Worm (Caenorhabditis elegans) whole organism, mixed stage, embryonic: ENCODE data around the gene F35E8.6.

Source experiments
- bed-3 ChIP-seq: fragments of 200-800 bp; sonication (Bioruptor generic); optimal IDR thresholded peaks from 3 replicates; lab custom pipeline; 2018; ENCODE audit warnings: mild to moderate bottlenecking, missing genetic modification characterization, moderate library complexity, missing compliant biosample characterization
- ceh-39 ChIP-seq: fragments of 150-350 bp; optimal IDR thresholded peaks from 2 replicates; lab custom pipeline; 2014; ENCODE audit warnings: missing biosample characterization, missing genetic modification characterization
- ceh-43 ChIP-seq: fragments of 200-800 bp; sonication (Bioruptor generic); optimal IDR thresholded peaks from 2 replicates; lab custom pipeline; 2018; ENCODE audit warnings: mild to moderate bottlenecking, missing genetic modification characterization, moderate library complexity, missing compliant biosample characterization
- ceh-83 ChIP-seq: fragments of 200-800 bp; sonication (Bioruptor generic); optimal IDR thresholded peaks from 2 replicates; lab custom pipeline; 2018; ENCODE audit warnings: mild to moderate bottlenecking, missing genetic modification characterization, missing compliant biosample characterization
- ces-1 ChIP-seq: fragments of 150-350 bp; optimal IDR thresholded peaks from 2 replicates; lab custom pipeline; 2014; ENCODE audit warnings: missing biosample characterization, missing genetic modification reagents, missing genetic modification characterization
- cnd-1 ChIP-seq: fragments of 200-800 bp; sonication (Bioruptor generic); optimal IDR thresholded peaks from 2 replicates; lab custom pipeline; 2018; ENCODE audit warnings: mild to moderate bottlenecking, missing genetic modification characterization, missing compliant biosample characterization
- drap-1 ChIP-seq: fragments of 200-800 bp; sonication (Bioruptor generic); optimal IDR thresholded peaks from 3 replicates; lab custom pipeline; 2018; ENCODE audit warnings: mild to moderate bottlenecking, missing genetic modification characterization, missing compliant biosample characterization
- elt-1 ChIP-seq: sonication (generic microtip); optimal IDR thresholded peaks from 2 replicates; lab custom pipeline; 2017; ENCODE audit warnings: missing genetic modification characterization, mild to moderate bottlenecking, missing compliant biosample characterization, antibody characterized with exemption, moderate library complexity, borderline replicate concordance; ENCODE audit not compliant: insufficient read depth
- elt-3 ChIP-seq: fragments of 150-350 bp; optimal IDR thresholded peaks from 2 replicates; lab custom pipeline; 2014; ENCODE audit warnings: missing biosample characterization, missing genetic modification characterization
- flh-1 ChIP-seq: fragments of 200-800 bp; sonication (Bioruptor generic); optimal IDR thresholded peaks from 2 replicates; lab custom pipeline; 2018; ENCODE audit warnings: mild to moderate bottlenecking, missing genetic modification characterization, moderate library complexity, missing compliant biosample characterization
- ham-2 ChIP-seq: fragments of 200-800 bp; sonication (Bioruptor generic); optimal IDR thresholded peaks from 2 replicates; lab custom pipeline; 2018; ENCODE audit warnings: mild to moderate bottlenecking, missing genetic modification characterization, missing compliant biosample characterization
- hlh-1 ChIP-seq: fragments of 150-350 bp; optimal IDR thresholded peaks from 2 replicates; lab custom pipeline; 2014; ENCODE audit warnings: missing biosample characterization, missing genetic modification reagents, missing genetic modification characterization
- lin-13 ChIP-seq: fragments of 150-350 bp; optimal IDR thresholded peaks from 2 replicates; lab custom pipeline; 2014; ENCODE audit warnings: missing biosample characterization, missing genetic modification characterization
- lin-32 ChIP-seq: fragments of 200-800 bp; sonication (Bioruptor generic); optimal IDR thresholded peaks from 2 replicates; lab custom pipeline; 2018; ENCODE audit warnings: mild to moderate bottlenecking, missing genetic modification characterization, missing compliant biosample characterization
- mab-5 ChIP-seq: fragments of 150-350 bp; optimal IDR thresholded peaks from 2 replicates; lab custom pipeline; 2014; ENCODE audit warnings: missing biosample characterization, missing genetic modification characterization
- mep-1 ChIP-seq: fragments of 150-350 bp; optimal IDR thresholded peaks from 2 replicates; lab custom pipeline; 2017; ENCODE audit warnings: missing biosample characterization, missing genetic modification reagents, missing genetic modification characterization, inconsistent platforms
- mls-2 ChIP-seq: sonication (generic microtip); optimal IDR thresholded peaks from 2 replicates; lab custom pipeline; 2016; ENCODE audit warnings: mild to moderate bottlenecking, missing genetic modification characterization, moderate library complexity, missing compliant biosample characterization
- nhr-12 ChIP-seq: fragments of 150-350 bp; optimal IDR thresholded peaks from 2 replicates; lab custom pipeline; 2014; ENCODE audit warnings: missing biosample characterization, missing genetic modification characterization
- nhr-2 ChIP-seq: fragments of 150-350 bp; optimal IDR thresholded peaks from 2 replicates; lab custom pipeline; 2014; ENCODE audit warnings: missing biosample characterization, missing genetic modification characterization
- nhr-237 ChIP-seq: fragments of 150-350 bp; optimal IDR thresholded peaks from 2 replicates; lab custom pipeline; 2014; ENCODE audit warnings: missing biosample characterization, missing genetic modification characterization
- nhr-28 ChIP-seq: fragments of 150-350 bp; optimal IDR thresholded peaks from 2 replicates; lab custom pipeline; 2014; ENCODE audit warnings: missing biosample characterization, missing genetic modification characterization
- nhr-76 ChIP-seq: sonication (generic microtip); optimal IDR thresholded peaks from 2 replicates; lab custom pipeline; 2017; ENCODE audit warnings: missing biosample characterization, missing genetic modification characterization
- pha-4 ChIP-seq: fragments of 150-350 bp; optimal IDR thresholded peaks from 2 replicates; lab custom pipeline; 2018; ENCODE audit warnings: missing biosample characterization, missing genetic modification reagents, missing genetic modification characterization
- sem-2 ChIP-seq: fragments of 200-800 bp; sonication (Bioruptor generic); optimal IDR thresholded peaks from 2 replicates; lab custom pipeline; 2018; ENCODE audit warnings: mild to moderate bottlenecking, missing genetic modification characterization, missing compliant biosample characterization
- snpc-4 ChIP-seq: fragments of 150-350 bp; optimal IDR thresholded peaks from 2 replicates; lab custom pipeline; 2014; ENCODE audit warnings: missing biosample characterization, missing genetic modification characterization
- sptf-1 ChIP-seq: sonication (generic microtip); optimal IDR thresholded peaks from 2 replicates; lab custom pipeline; 2017; ENCODE audit warnings: mild to moderate bottlenecking, missing genetic modification characterization, moderate library complexity, missing compliant biosample characterization
- tbx-8 ChIP-seq: fragments of 200-800 bp; sonication (Bioruptor generic); optimal IDR thresholded peaks from 2 replicates; lab custom pipeline; 2018; ENCODE audit warnings: mild to moderate bottlenecking, missing genetic modification characterization, moderate library complexity, missing compliant biosample characterization
- unc-120 ChIP-seq: sonication (generic microtip); optimal IDR thresholded peaks from 2 replicates; lab custom pipeline; 2017; ENCODE audit warnings: missing genetic modification characterization, missing compliant biosample characterization; ENCODE audit not compliant: poor library complexity, severe bottlenecking
- unc-39 ChIP-seq: fragments of 150-350 bp; optimal IDR thresholded peaks from 2 replicates; lab custom pipeline; 2014; ENCODE audit warnings: missing biosample characterization, missing genetic modification characterization
- unc-62 ChIP-seq: fragments of 150-350 bp; optimal IDR thresholded peaks from 2 replicates; lab custom pipeline; 2014; ENCODE audit warnings: missing biosample characterization, missing genetic modification reagents, missing genetic modification characterization
- zip-8 ChIP-seq: fragments of 150-350 bp; optimal IDR thresholded peaks from 2 replicates; lab custom pipeline; 2014; ENCODE audit warnings: missing biosample characterization, missing genetic modification characterization

F35E8.6 gene

ce11 chrV:15876308-15876707 lies 35.6 kb upstream of the F35E8.6 start, which contains the start of gene nhr-102:
TSS of gene nhr-102 (minus strand) at chrV:15876408.
- TF ChIP-seq lin-32 (GFP tag; lab: Kevin White, UChicago), result no peak
- TF ChIP-seq sem-2 (GFP tag; lab: Kevin White, UChicago), result no peak
- no peak for TF ChIP-seq unc-120
- no peak for TF ChIP-seq elt-3
- TF ChIP-seq ham-2, result no peak
- no peak for TF ChIP-seq ceh-83 (GFP tag; lab: Kevin White, UChicago)
- no peak for TF ChIP-seq sptf-1
- no peak for TF ChIP-seq zip-8 (tag; lab: Kevin White, UChicago)
- TF ChIP-seq unc-62, result no peak
- TF ChIP-seq nhr-28 (tag; lab: Kevin White, UChicago), result no peak
- no peak for TF ChIP-seq mep-1 (tag; lab: Kevin White, UChicago)
- TF ChIP-seq bed-3 (GFP tag; lab: Kevin White, UChicago), result no peak
- no peak for TF ChIP-seq snpc-4
- no peak for TF ChIP-seq nhr-12 (tag; lab: Kevin White, UChicago)
- no peak for TF ChIP-seq mab-5 (tag; lab: Kevin White, UChicago)
- TF ChIP-seq nhr-76 (tag; lab: Kevin White, UChicago), result no peak

DNA sequence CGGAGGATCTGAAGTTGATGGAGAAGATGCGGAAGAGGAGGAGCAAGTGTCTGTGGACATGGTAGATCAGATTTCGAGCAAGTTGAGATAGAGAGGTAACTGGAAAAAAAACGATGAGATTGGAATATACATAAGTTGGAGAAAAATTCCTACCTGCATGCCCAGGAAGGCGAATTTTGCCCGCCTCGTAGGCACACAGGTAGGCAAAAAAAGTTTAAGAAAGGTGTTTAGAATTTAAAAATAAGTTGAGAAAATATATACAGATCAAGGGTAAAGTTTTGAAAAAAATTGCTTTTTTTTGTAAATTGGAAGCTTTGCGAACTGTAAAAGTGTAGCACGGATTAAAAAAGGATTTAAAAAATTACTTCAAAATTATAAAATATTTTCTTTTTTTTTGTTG lies 32.4 kb upstream of the F35E8.6 start, which contains the start of gene nhr-84:
Gene nhr-84, minus strand, starts transcription at position 101 of the 400 bp plus-strand sequence.
- TF ChIP-seq ham-2, result no peak
- TF ChIP-seq mls-2 (tag; lab: Kevin White, UChicago), result no peak
- no peak for TF ChIP-seq mab-5 (tag; lab: Kevin White, UChicago)
- TF ChIP-seq ces-1 (GFP tag; lab: Kevin White, UChicago), result no peak
- TF ChIP-seq elt-1 (tag; lab: Kevin White, UChicago), result no peak
- TF ChIP-seq ceh-39 (tag; lab: Kevin White, UChicago), result no peak
- TF ChIP-seq lin-32 (GFP tag; lab: Kevin White, UChicago), result no peak
- TF ChIP-seq nhr-76 (tag; lab: Kevin White, UChicago), result no peak
- TF ChIP-seq ceh-83 (GFP tag; lab: Kevin White, UChicago), result no peak
- no peak for TF ChIP-seq mep-1 (tag; lab: Kevin White, UChicago)
- no peak for TF ChIP-seq lin-13 (tag; lab: Kevin White, UChicago)
- TF ChIP-seq pha-4 (tag; lab: Kevin White, UChicago), result no peak
- no peak for TF ChIP-seq ceh-43 (GFP tag; lab: Kevin White, UChicago)
- no peak for TF ChIP-seq nhr-2 (tag; lab: Kevin White, UChicago)
- TF ChIP-seq unc-62, result no peak
- TF ChIP-seq unc-39 (tag; lab: Kevin White, UChicago), result no peak
- no peak for TF ChIP-seq tbx-8 (GFP tag; lab: Kevin White, UChicago)
- TF ChIP-seq drap-1, result no peak
- TF ChIP-seq elt-3, result no peak
- TF ChIP-seq cnd-1 (tag; lab: Kevin White, UChicago), result no peak
- TF ChIP-seq, all 35 proteins: peak for 0

DNA sequence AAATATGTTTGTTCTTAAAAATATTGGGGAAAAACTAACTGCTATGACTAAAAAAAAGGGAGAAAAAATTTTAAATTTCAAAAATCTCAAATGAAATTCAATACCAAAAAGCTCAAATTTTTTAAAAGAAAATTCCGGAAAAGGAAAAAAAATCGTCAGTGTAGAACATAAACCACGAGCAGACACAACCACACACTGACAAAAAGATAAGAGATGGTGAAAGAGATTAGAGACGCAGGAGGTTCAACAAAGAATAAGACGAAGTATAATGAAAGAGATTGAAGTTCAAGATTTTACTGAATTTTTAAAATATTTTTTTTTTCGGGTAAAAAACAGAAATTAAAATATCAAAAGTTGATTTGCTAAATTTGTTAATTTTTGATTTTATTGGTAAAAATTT lies 31.9 kb upstream of the F35E8.6 start:
- no peak for TF ChIP-seq nhr-237 (tag; lab: Kevin White, UChicago)
- TF ChIP-seq ces-1 (GFP tag; lab: Kevin White, UChicago), result no peak
- TF ChIP-seq mep-1 (tag; lab: Kevin White, UChicago), result no peak
- TF ChIP-seq flh-1, result no peak
- no peak for TF ChIP-seq elt-3
- TF ChIP-seq nhr-76 (tag; lab: Kevin White, UChicago), result no peak
- TF ChIP-seq snpc-4, result no peak
- TF ChIP-seq ceh-39 (tag; lab: Kevin White, UChicago), result no peak

- TF ChIP-seq elt-3, result no peak
- TF ChIP-seq nhr-237 (tag; lab: Kevin White, UChicago), result peak; percentile 57
Measured at ce11 chrV:15880705-15881104, 31.2 kb upstream of the F35E8.6 start.

DNA sequence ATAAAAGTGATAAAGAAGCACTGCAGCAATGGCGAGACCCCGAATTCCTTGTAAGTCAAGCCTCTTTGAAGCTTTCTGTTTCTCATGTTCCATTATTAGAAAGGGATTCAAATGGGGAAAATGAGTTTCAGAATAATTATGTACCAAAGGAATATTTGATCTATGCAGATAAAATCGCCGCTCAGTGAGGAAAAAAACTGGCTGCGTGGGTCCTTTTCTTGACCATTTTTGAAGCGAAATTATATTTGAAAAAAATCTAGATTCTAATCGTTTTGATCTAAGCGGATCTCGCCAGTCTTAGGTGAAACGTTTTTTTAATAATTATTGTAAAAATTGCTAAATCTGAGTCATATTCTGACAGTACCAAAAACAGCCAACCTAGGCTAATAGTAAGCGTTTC lies 27.2 kb upstream of the F35E8.6 start, which contains the start of gene oac-42:
Gene oac-42, minus strand, starts transcription at position 101 of the 400 bp plus-strand sequence.
- TF ChIP-seq ceh-43 (GFP tag; lab: Kevin White, UChicago) (no peak), nhr-2 (tag; lab: Kevin White, UChicago) (no peak), ces-1 (GFP tag; lab: Kevin White, UChicago) (no peak), hlh-1 (tag; lab: Kevin White, UChicago) (no peak), unc-62 (no peak), unc-39 (tag; lab: Kevin White, UChicago) (no peak)
